Worm (Caenorhabditis elegans) whole organism, mixed stage, embryonic: ENCODE measurements around the gene ZK470.1.

Source experiments
- M03D4.4 ChIP-seq: sonication (generic microtip); optimal IDR thresholded peaks from 2 replicates; lab custom pipeline; 2017; ENCODE audit warnings: mild to moderate bottlenecking, missing genetic modification characterization, missing compliant biosample characterization
- bed-3 ChIP-seq: fragments of 200-800 bp; sonication (Bioruptor generic); optimal IDR thresholded peaks from 3 replicates; lab custom pipeline; 2018; ENCODE audit warnings: mild to moderate bottlenecking, missing genetic modification characterization, moderate library complexity, missing compliant biosample characterization
- blmp-1 ChIP-seq: fragments of 150-350 bp; optimal IDR thresholded peaks from 2 replicates; lab custom pipeline; 2014; ENCODE audit warnings: missing biosample characterization, missing genetic modification characterization
- ceh-39 ChIP-seq: fragments of 150-350 bp; optimal IDR thresholded peaks from 2 replicates; lab custom pipeline; 2014; ENCODE audit warnings: missing biosample characterization, missing genetic modification characterization
- ceh-43 ChIP-seq: fragments of 200-800 bp; sonication (Bioruptor generic); optimal IDR thresholded peaks from 2 replicates; lab custom pipeline; 2018; ENCODE audit warnings: mild to moderate bottlenecking, missing genetic modification characterization, moderate library complexity, missing compliant biosample characterization
- ceh-83 ChIP-seq: fragments of 200-800 bp; sonication (Bioruptor generic); optimal IDR thresholded peaks from 2 replicates; lab custom pipeline; 2018; ENCODE audit warnings: mild to moderate bottlenecking, missing genetic modification characterization, missing compliant biosample characterization
- ces-1 ChIP-seq: fragments of 150-350 bp; optimal IDR thresholded peaks from 2 replicates; lab custom pipeline; 2014; ENCODE audit warnings: missing biosample characterization, missing genetic modification reagents, missing genetic modification characterization
- cnd-1 ChIP-seq: fragments of 200-800 bp; sonication (Bioruptor generic); optimal IDR thresholded peaks from 2 replicates; lab custom pipeline; 2018; ENCODE audit warnings: mild to moderate bottlenecking, missing genetic modification characterization, missing compliant biosample characterization
- drap-1 ChIP-seq: fragments of 200-800 bp; sonication (Bioruptor generic); optimal IDR thresholded peaks from 3 replicates; lab custom pipeline; 2018; ENCODE audit warnings: mild to moderate bottlenecking, missing genetic modification characterization, missing compliant biosample characterization
- elt-1 ChIP-seq: sonication (generic microtip); optimal IDR thresholded peaks from 2 replicates; lab custom pipeline; 2017; ENCODE audit warnings: missing genetic modification characterization, mild to moderate bottlenecking, missing compliant biosample characterization, antibody characterized with exemption, moderate library complexity, borderline replicate concordance; ENCODE audit not compliant: insufficient read depth
- elt-3 ChIP-seq: fragments of 150-350 bp; optimal IDR thresholded peaks from 2 replicates; lab custom pipeline; 2014; ENCODE audit warnings: missing biosample characterization, missing genetic modification characterization
- flh-1 ChIP-seq: fragments of 200-800 bp; sonication (Bioruptor generic); optimal IDR thresholded peaks from 2 replicates; lab custom pipeline; 2018; ENCODE audit warnings: mild to moderate bottlenecking, missing genetic modification characterization, moderate library complexity, missing compliant biosample characterization
- hlh-1 ChIP-seq: fragments of 150-350 bp; optimal IDR thresholded peaks from 2 replicates; lab custom pipeline; 2014; ENCODE audit warnings: missing biosample characterization, missing genetic modification reagents, missing genetic modification characterization
- lin-13 ChIP-seq: fragments of 150-350 bp; optimal IDR thresholded peaks from 2 replicates; lab custom pipeline; 2014; ENCODE audit warnings: missing biosample characterization, missing genetic modification characterization
- lin-32 ChIP-seq: fragments of 200-800 bp; sonication (Bioruptor generic); optimal IDR thresholded peaks from 2 replicates; lab custom pipeline; 2018; ENCODE audit warnings: mild to moderate bottlenecking, missing genetic modification characterization, missing compliant biosample characterization
- lsy-2 ChIP-seq: fragments of 150-350 bp; optimal IDR thresholded peaks from 2 replicates; lab custom pipeline; 2014; ENCODE audit warnings: missing biosample characterization, missing genetic modification characterization
- mab-5 ChIP-seq: fragments of 150-350 bp; optimal IDR thresholded peaks from 2 replicates; lab custom pipeline; 2014; ENCODE audit warnings: missing biosample characterization, missing genetic modification characterization
- mep-1 ChIP-seq: fragments of 150-350 bp; optimal IDR thresholded peaks from 2 replicates; lab custom pipeline; 2017; ENCODE audit warnings: missing biosample characterization, missing genetic modification reagents, missing genetic modification characterization, inconsistent platforms
- mls-2 ChIP-seq: sonication (generic microtip); optimal IDR thresholded peaks from 2 replicates; lab custom pipeline; 2016; ENCODE audit warnings: mild to moderate bottlenecking, missing genetic modification characterization, moderate library complexity, missing compliant biosample characterization
- nhr-12 ChIP-seq: fragments of 150-350 bp; optimal IDR thresholded peaks from 2 replicates; lab custom pipeline; 2014; ENCODE audit warnings: missing biosample characterization, missing genetic modification characterization
- nhr-237 ChIP-seq: fragments of 150-350 bp; optimal IDR thresholded peaks from 2 replicates; lab custom pipeline; 2014; ENCODE audit warnings: missing biosample characterization, missing genetic modification characterization
- nhr-28 ChIP-seq: fragments of 150-350 bp; optimal IDR thresholded peaks from 2 replicates; lab custom pipeline; 2014; ENCODE audit warnings: missing biosample characterization, missing genetic modification characterization
- nhr-76 ChIP-seq: sonication (generic microtip); optimal IDR thresholded peaks from 2 replicates; lab custom pipeline; 2017; ENCODE audit warnings: missing biosample characterization, missing genetic modification characterization
- pha-4 ChIP-seq: fragments of 150-350 bp; optimal IDR thresholded peaks from 2 replicates; lab custom pipeline; 2018; ENCODE audit warnings: missing biosample characterization, missing genetic modification reagents, missing genetic modification characterization
- snpc-4 ChIP-seq: fragments of 150-350 bp; optimal IDR thresholded peaks from 2 replicates; lab custom pipeline; 2014; ENCODE audit warnings: missing biosample characterization, missing genetic modification characterization
- sptf-1 ChIP-seq: sonication (generic microtip); optimal IDR thresholded peaks from 2 replicates; lab custom pipeline; 2017; ENCODE audit warnings: mild to moderate bottlenecking, missing genetic modification characterization, moderate library complexity, missing compliant biosample characterization
- tbx-8 ChIP-seq: fragments of 200-800 bp; sonication (Bioruptor generic); optimal IDR thresholded peaks from 2 replicates; lab custom pipeline; 2018; ENCODE audit warnings: mild to moderate bottlenecking, missing genetic modification characterization, moderate library complexity, missing compliant biosample characterization
- unc-120 ChIP-seq: sonication (generic microtip); optimal IDR thresholded peaks from 2 replicates; lab custom pipeline; 2017; ENCODE audit warnings: missing genetic modification characterization, missing compliant biosample characterization; ENCODE audit not compliant: poor library complexity, severe bottlenecking
- unc-39 ChIP-seq: fragments of 150-350 bp; optimal IDR thresholded peaks from 2 replicates; lab custom pipeline; 2014; ENCODE audit warnings: missing biosample characterization, missing genetic modification characterization
- unc-62 ChIP-seq: fragments of 150-350 bp; optimal IDR thresholded peaks from 2 replicates; lab custom pipeline; 2014; ENCODE audit warnings: missing biosample characterization, missing genetic modification reagents, missing genetic modification characterization

ZK470.1 gene

DNA sequence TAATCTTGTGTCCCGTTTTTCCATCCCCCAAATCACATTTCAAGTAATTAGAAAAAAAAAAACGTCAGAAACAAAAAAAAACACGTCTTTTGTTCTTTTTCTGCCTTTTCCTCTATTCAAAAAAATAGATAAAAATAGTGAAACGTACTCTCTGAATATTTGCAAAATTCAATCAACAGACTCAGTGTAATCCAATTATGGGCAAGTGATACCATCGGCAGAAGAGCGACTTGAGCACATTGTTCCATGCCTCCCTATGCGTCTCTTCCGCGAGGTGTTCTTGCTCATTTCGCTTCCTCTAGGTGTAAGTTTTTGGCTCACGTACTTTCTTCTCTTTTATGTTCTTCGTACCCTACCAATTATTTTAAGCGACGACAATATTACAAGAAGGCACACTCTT lies at the start of gene ZK470.1:
Gene ZK470.1, plus strand, starts transcription at position 301 of the 400 bp plus-strand sequence.
- peak; percentile 47 for TF ChIP-seq ces-1 (GFP tag; lab: Kevin White, UChicago)
- TF ChIP-seq nhr-76: no peak
- no peak for TF ChIP-seq snpc-4
- TF ChIP-seq pha-4: no peak
- no peak for TF ChIP-seq lsy-2 (tag; lab: Kevin White, UChicago)
- TF ChIP-seq ceh-83 (GFP tag; lab: Kevin White, UChicago): no peak
- TF ChIP-seq flh-1 (GFP tag; lab: Kevin White, UChicago): no peak

DNA sequence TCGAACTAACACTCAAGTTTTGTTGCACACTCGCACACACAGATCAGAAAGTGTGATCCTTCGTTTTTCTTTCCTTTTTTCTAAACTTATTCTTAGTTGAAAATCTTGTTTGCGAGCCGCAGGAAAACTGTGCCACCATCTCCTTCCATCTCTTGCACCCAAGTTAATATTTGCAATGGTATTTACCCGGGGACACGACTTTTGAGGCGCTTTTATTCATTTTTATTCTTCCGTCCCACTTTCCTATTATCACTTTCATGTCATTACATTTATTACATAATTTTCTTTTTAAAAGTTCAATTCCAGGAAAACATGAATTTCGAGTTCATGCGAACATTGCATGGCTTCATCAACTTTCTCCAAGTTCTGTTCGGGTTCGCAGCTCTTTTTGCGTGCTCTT lies 48.5 kb upstream of the ZK470.1 start, which contains the start of gene F09F9.1:
Gene F09F9.1, plus strand, starts transcription at position 301 of the 400 bp plus-strand sequence.
- no peak for TF ChIP-seq ceh-39
- TF ChIP-seq elt-3 (tag; lab: Kevin White, UChicago): no peak
- TF ChIP-seq elt-1: no peak

DNA sequence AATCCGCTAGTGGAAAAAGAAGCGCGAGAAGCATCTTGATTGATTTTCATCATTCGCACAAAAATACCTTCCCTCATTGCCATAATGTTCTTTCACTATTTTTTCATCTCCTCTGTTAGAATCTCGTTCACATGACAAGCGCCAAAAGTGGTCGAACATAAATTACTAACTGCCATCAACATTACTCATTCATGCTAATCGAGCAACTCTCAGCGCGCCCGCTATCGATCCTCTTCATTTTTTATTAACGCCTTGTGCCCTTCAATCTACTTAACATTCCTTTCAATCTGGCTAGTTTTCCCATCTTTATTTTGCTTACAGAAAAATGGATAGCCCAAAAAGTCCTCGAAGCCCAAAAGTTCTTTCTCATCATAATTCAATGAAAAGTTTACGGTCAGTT lies 45.9 kb upstream of the ZK470.1 start, which contains the start of gene F09F9.5:
Gene F09F9.5, plus strand, starts transcription at position 301 of the 400 bp plus-strand sequence.
- TF ChIP-seq mab-5 (tag; lab: Kevin White, UChicago) (no peak), unc-62 (GFP tag; lab: Kevin White, UChicago) (no peak), nhr-28 (tag; lab: Kevin White, UChicago) (no peak), elt-3 (tag; lab: Kevin White, UChicago) (no peak), unc-120 (tag; lab: Kevin White, UChicago) (no peak), pha-4 (no peak), lin-32 (GFP tag; lab: Kevin White, UChicago) (no peak), ceh-43 (no peak), mls-2 (tag; lab: Kevin White, UChicago) (no peak), nhr-237 (no peak), drap-1 (no peak), cnd-1 (tag; lab: Kevin White, UChicago) (no peak), hlh-1 (no peak), lin-13 (tag; lab: Kevin White, UChicago) (no peak), ces-1 (GFP tag; lab: Kevin White, UChicago) (no peak), ceh-39 (no peak), blmp-1 (tag; lab: Kevin White, UChicago) (no peak), unc-39 (tag; lab: Kevin White, UChicago) (no peak), snpc-4 (no peak)

DNA sequence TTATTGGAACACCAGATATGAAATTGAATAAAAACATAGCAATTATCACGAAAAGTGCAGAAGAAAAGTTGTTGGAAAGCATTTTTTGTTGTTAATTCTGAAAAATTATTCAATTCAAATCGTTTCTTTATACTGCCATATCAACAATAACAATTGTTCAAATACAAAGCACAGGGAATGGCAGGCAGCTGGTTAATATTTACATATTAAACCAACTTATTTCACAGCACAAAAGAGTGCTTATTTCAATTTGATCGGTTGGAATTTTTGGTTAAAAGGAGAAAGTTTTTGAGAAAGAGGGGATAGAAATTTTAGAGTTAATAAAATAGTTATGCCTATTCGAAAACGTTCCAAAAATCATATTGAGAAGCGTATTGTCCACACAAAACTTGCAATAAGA lies 42.6 kb upstream of the ZK470.1 start, which contains the start of gene F09F9.3:
Gene F09F9.3, minus strand, starts transcription at position 101 of the 400 bp plus-strand sequence.
- TF ChIP-seq snpc-4: no peak
- TF ChIP-seq M03D4.4 (tag; lab: Kevin White, UChicago): no peak
- TF ChIP-seq lin-32 (GFP tag; lab: Kevin White, UChicago): no peak
- no peak for TF ChIP-seq elt-1
- no peak for TF ChIP-seq ces-1 (GFP tag; lab: Kevin White, UChicago)
- no peak for TF ChIP-seq cnd-1 (tag; lab: Kevin White, UChicago)
- no peak for TF ChIP-seq nhr-12 (tag; lab: Kevin White, UChicago)
- TF ChIP-seq mep-1 (tag; lab: Kevin White, UChicago): no peak
- TF ChIP-seq ceh-43: no peak
- TF ChIP-seq unc-39 (tag; lab: Kevin White, UChicago): no peak
- no peak for TF ChIP-seq tbx-8 (GFP tag; lab: Kevin White, UChicago)
- TF ChIP-seq, all 35 proteins: peak for 0

DNA sequence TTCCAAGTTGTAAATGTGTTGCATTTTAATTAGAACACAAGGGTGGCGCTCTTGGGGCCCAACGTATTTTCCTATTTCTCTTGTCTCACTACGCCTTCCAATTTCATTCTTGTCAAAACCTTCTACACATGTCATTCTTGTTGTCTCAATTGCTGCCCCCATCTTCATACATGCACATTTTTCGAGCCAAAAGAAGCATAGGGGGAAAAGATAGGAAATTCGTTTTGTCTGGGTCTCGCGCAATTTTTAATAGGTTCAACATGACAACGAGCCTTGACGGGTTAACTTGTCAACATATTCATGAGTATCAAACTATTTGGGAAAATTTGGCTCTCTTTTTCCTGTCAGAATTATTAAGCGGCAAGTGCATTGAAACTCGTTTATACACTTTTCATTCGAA lies 40.1 kb upstream of the ZK470.1 start:
- no peak for TF ChIP-seq lsy-2 (tag; lab: Kevin White, UChicago)
- TF ChIP-seq snpc-4: no peak
- TF ChIP-seq ceh-43: no peak
- no peak for TF ChIP-seq M03D4.4 (tag; lab: Kevin White, UChicago)
- TF ChIP-seq nhr-12 (tag; lab: Kevin White, UChicago): no peak
- TF ChIP-seq elt-1: no peak
- TF ChIP-seq unc-62 (GFP tag; lab: Kevin White, UChicago): peak; percentile 26
- TF ChIP-seq nhr-237: no peak
- TF ChIP-seq bed-3 (GFP tag; lab: Kevin White, UChicago): no peak
- TF ChIP-seq ces-1 (GFP tag; lab: Kevin White, UChicago): peak; percentile 83
- no peak for TF ChIP-seq sptf-1 (tag; lab: Kevin White, UChicago)
- no peak for TF ChIP-seq drap-1
- no peak for TF ChIP-seq mep-1 (tag; lab: Kevin White, UChicago)
- TF ChIP-seq unc-39 (tag; lab: Kevin White, UChicago): no peak
